Worm (Caenorhabditis elegans) whole organism, L4/young adult: Measurements from ENCODE around the gene srd-56.

ENCODE experiments used
- W03F9.2 ChIP-seq: fragments of 150-350 bp; optimal IDR thresholded peaks from 2 replicates; lab custom pipeline; 2014; ENCODE audit warnings: missing biosample characterization, missing genetic modification characterization
- dao-5 ChIP-seq: sonication (generic microtip); optimal IDR thresholded peaks from 2 replicates; lab custom pipeline; 2016; ENCODE audit warnings: missing genotype, missing genetic modification characterization, moderate library complexity, missing compliant biosample characterization
- him-1 ChIP-seq: sonication (generic microtip); optimal IDR thresholded peaks from 2 replicates; lab custom pipeline; 2016; ENCODE audit warnings: missing genotype, missing genetic modification reagents, missing genetic modification characterization, missing compliant biosample characterization

The srd-56 gene

ce11 chrII:7154711-7155110 lies 48.3 kb downstream of the srd-56 start:
- TF ChIP-seq him-1 (tag; lab: Kevin White, UChicago) (no peak), W03F9.2 (tag; lab: Kevin White, UChicago) (no peak), dao-5 (tag; lab: Kevin White, UChicago) (no peak)
